Worm (Caenorhabditis elegans) whole organism, early embryonic: ENCODE data around the gene Y57G11C.1130.

Experiments
- F13C5.2 ChIP-seq: sonication (generic microtip); optimal IDR thresholded peaks from 2 replicates; lab custom pipeline; 2017; ENCODE audit warnings: mild to moderate bottlenecking, missing genetic modification characterization, inconsistent platforms, missing compliant biosample characterization
- ama-1 ChIP-seq: fragments of 150-350 bp; optimal IDR thresholded peaks from 2 replicates; lab custom pipeline; 2014
- ceh-13 ChIP-seq: fragments of 200-800 bp; sonication (Bioruptor generic); optimal IDR thresholded peaks from 2 replicates; lab custom pipeline; 2018; ENCODE audit warnings: mild to moderate bottlenecking, missing genetic modification characterization, missing compliant biosample characterization
- ets-7 ChIP-seq: sonication (generic microtip); optimal IDR thresholded peaks from 2 replicates; lab custom pipeline; 2016; ENCODE audit warnings: missing genotype, missing genetic modification characterization, missing compliant biosample characterization
- hmbx-1 ChIP-seq: sonication (generic microtip); optimal IDR thresholded peaks from 2 replicates; lab custom pipeline; 2016; ENCODE audit warnings: mild to moderate bottlenecking, missing genetic modification characterization, missing compliant biosample characterization
- sea-1 ChIP-seq: fragments of 200-800 bp; sonication (Bioruptor generic); conservative IDR thresholded peaks from 2 replicates; pipeline ENCODE4 v1.3.6; 2022; ENCODE audit warnings: missing genetic modification characterization, missing compliant biosample characterization
- tbx-11 ChIP-seq: fragments of 200-800 bp; sonication (Bioruptor generic); IDR thresholded peaks from 2 replicates; pipeline ENCODE4 v1.3.6; 2022; ENCODE audit warnings: missing genetic modification characterization, missing compliant biosample characterization
- tbx-37 ChIP-seq: fragments of 200-800 bp; sonication (Bioruptor generic); conservative IDR thresholded peaks from 2 replicates; pipeline ENCODE4 v1.3.6; 2022; ENCODE audit warnings: missing genetic modification reagents, missing genetic modification characterization, missing compliant biosample characterization

- TF ChIP-seq ama-1 (lab: Kevin White, UChicago) (no peak), F13C5.2 (no peak), sea-1 (GFP tag; lab: Robert Waterston, UW) (no peak), tbx-11 (GFP tag; lab: Robert Waterston, UW) (no peak), tbx-37 (GFP tag; lab: Robert Waterston, UW) (no peak), ceh-13 (GFP tag; lab: Kevin White, UChicago) (no peak), hmbx-1 (tag; lab: Kevin White, UChicago) (no peak), ets-7 (tag; lab: Kevin White, UChicago) (no peak)
Measured at ce11 chrIV:14773280-14774071, 8.8 kb upstream of the Y57G11C.1130 start, which contains the start of gene Y57G11C.36.
